Fruit fly (Drosophila melanogaster) whole organism, embryonic: ENCODE measurements around the gene Rpt5.
A peak's percentile ranks its signal among the peaks of the same experiment; 100 is the strongest.

ENCODE experiments used
- ATbp ChIP-seq: fragments of 200-800 bp; sonication (Bioruptor generic); optimal IDR thresholded peaks from 2 replicates; lab custom pipeline; 2017; ENCODE audit warnings: missing biosample characterization, mild to moderate bottlenecking, missing genetic modification characterization, missing genetic modification reagents
- Ada2b ChIP-seq: fragments of 200-800 bp; sonication (Bioruptor generic); IDR thresholded peaks from 2 replicates; pipeline ENCODE4 v1.3.6; 2022; ENCODE audit warnings: missing biosample characterization, missing genetic modification characterization
- Bdp1 ChIP-seq: fragments of 200-800 bp; sonication (Bioruptor generic); optimal IDR thresholded peaks from 3 replicates; lab custom pipeline; 2016; ENCODE audit warnings: missing biosample characterization, missing genetic modification characterization
- CG11695 ChIP-seq: fragments of 200-800 bp; sonication (Bioruptor generic); IDR thresholded peaks from 3 replicates; pipeline ENCODE4 v1.3.6; 2022; ENCODE audit warnings: missing biosample characterization, missing genetic modification characterization
- CG12104 ChIP-seq: fragments of 200-800 bp; sonication (Bioruptor generic); optimal IDR thresholded peaks from 3 replicates; lab custom pipeline; 2016; ENCODE audit warnings: missing biosample characterization, missing genetic modification characterization
- CG12659 ChIP-seq: fragments of 200-800 bp; sonication (Bioruptor generic); optimal IDR thresholded peaks from 3 replicates; lab custom pipeline; 2017; ENCODE audit warnings: mild to moderate bottlenecking, missing biosample characterization, missing genetic modification reagents, missing genetic modification characterization
- CG13624 ChIP-seq: fragments of 200-800 bp; sonication (Bioruptor generic); optimal IDR thresholded peaks from 2 replicates; lab custom pipeline; 2016; ENCODE audit warnings: missing biosample characterization, missing genetic modification characterization
- CG13775 ChIP-seq: fragments of 200-800 bp; sonication (Bioruptor generic); optimal IDR thresholded peaks from 3 replicates; lab custom pipeline; 2017; ENCODE audit warnings: missing biosample characterization, mild to moderate bottlenecking, missing genetic modification characterization
- CG15011 ChIP-seq: fragments of 200-800 bp; sonication (Bioruptor generic); optimal IDR thresholded peaks from 3 replicates; lab custom pipeline; 2018; ENCODE audit warnings: missing biosample characterization, mild to moderate bottlenecking, missing genetic modification characterization
- CG15696 ChIP-seq: fragments of 200-800 bp; sonication (Bioruptor generic); optimal IDR thresholded peaks from 2 replicates; lab custom pipeline; 2019; ENCODE audit warnings: missing biosample characterization, mild to moderate bottlenecking, missing genetic modification characterization, moderate library complexity
- CG16779 ChIP-seq: fragments of 200-800 bp; sonication (Bioruptor generic); IDR thresholded peaks from 2 replicates; pipeline ENCODE4 v1.3.6; 2022; ENCODE audit warnings: missing biosample characterization, missing genetic modification characterization
- CG17568 ChIP-seq: fragments of 200-800 bp; sonication (Bioruptor generic); optimal IDR thresholded peaks from 2 replicates; lab custom pipeline; 2018; ENCODE audit warnings: missing biosample characterization, mild to moderate bottlenecking, missing genetic modification characterization, moderate library complexity
- CG31388 ChIP-seq: fragments of 200-800 bp; sonication (Bioruptor generic); optimal IDR thresholded peaks from 2 replicates; lab custom pipeline; 2016; ENCODE audit warnings: missing biosample characterization, missing genetic modification characterization
- CG3838 ChIP-seq: fragments of 200-800 bp; sonication (Bioruptor generic); optimal IDR thresholded peaks from 3 replicates; lab custom pipeline; 2016; ENCODE audit warnings: missing biosample characterization, missing genetic modification characterization
- CG4328 ChIP-seq: fragments of 200-800 bp; sonication (Bioruptor generic); optimal IDR thresholded peaks from 3 replicates; lab custom pipeline; 2017; ENCODE audit warnings: missing biosample characterization, missing genetic modification reagents, missing genetic modification characterization
- CG6765 ChIP-seq: fragments of 200-800 bp; sonication (Bioruptor generic); optimal IDR thresholded peaks from 3 replicates; lab custom pipeline; 2017; ENCODE audit warnings: missing biosample characterization, mild to moderate bottlenecking, missing genetic modification characterization
- CG6813 ChIP-seq: fragments of 200-800 bp; sonication (Bioruptor generic); optimal IDR thresholded peaks from 2 replicates; lab custom pipeline; 2017; ENCODE audit warnings: missing biosample characterization, missing genetic modification characterization, mild to moderate bottlenecking, moderate library complexity, missing genetic modification reagents
- CG6854 ChIP-seq: fragments of 200-800 bp; sonication (Bioruptor generic); optimal IDR thresholded peaks from 3 replicates; lab custom pipeline; 2017; ENCODE audit warnings: missing biosample characterization, mild to moderate bottlenecking, missing genetic modification characterization
- CG7271 ChIP-seq: fragments of 200-800 bp; sonication (Bioruptor generic); optimal IDR thresholded peaks from 2 replicates; lab custom pipeline; 2018; ENCODE audit warnings: missing biosample characterization, mild to moderate bottlenecking, missing genetic modification characterization, moderate library complexity
- CG8290 ChIP-seq, 3 experiments: fragments of 200-800 bp; sonication (Bioruptor generic); optimal IDR thresholded peaks; 2 replicates each; lab custom pipeline; 2016 to 2019; ENCODE audit warnings: missing biosample characterization in 3 of 3, missing genetic modification characterization in 3 of 3, mild to moderate bottlenecking in 2 of 3, moderate library complexity in 1 of 3
- CG8944 ChIP-seq: fragments of 200-800 bp; sonication (Bioruptor generic); optimal IDR thresholded peaks from 3 replicates; lab custom pipeline; 2016; ENCODE audit warnings: missing biosample characterization, missing genetic modification characterization
- Camta ChIP-seq: fragments of 200-800 bp; sonication (Bioruptor generic); optimal IDR thresholded peaks from 2 replicates; lab custom pipeline; 2016; ENCODE audit warnings: missing biosample characterization, missing genetic modification characterization
- Dll ChIP-seq: fragments of 200-800 bp; sonication (Bioruptor generic); IDR thresholded peaks from 4 replicates; pipeline ENCODE4 v1.3.6; 2022; ENCODE audit warnings: missing biosample characterization, missing genetic modification characterization; ENCODE audit not compliant: partially characterized antibody
- Doc2 ChIP-seq: fragments of 200-800 bp; sonication (Bioruptor generic); IDR thresholded peaks from 2 replicates; pipeline ENCODE4 v1.3.6; 2022; ENCODE audit warnings: missing biosample characterization, missing genetic modification characterization
- Ets97D ChIP-seq: fragments of 200-800 bp; sonication (Bioruptor generic); optimal IDR thresholded peaks from 3 replicates; lab custom pipeline; 2016; ENCODE audit warnings: missing biosample characterization, missing genetic modification characterization
- HHEX ChIP-seq: fragments of 200-800 bp; sonication (Bioruptor generic); optimal IDR thresholded peaks from 3 replicates; lab custom pipeline; 2017; ENCODE audit warnings: missing biosample characterization, mild to moderate bottlenecking, missing genetic modification characterization, missing genetic modification reagents
- MESR4 ChIP-seq: fragments of 200-800 bp; sonication (Bioruptor generic); optimal IDR thresholded peaks from 2 replicates; lab custom pipeline; 2018; ENCODE audit warnings: missing biosample characterization, mild to moderate bottlenecking, missing genetic modification characterization, moderate library complexity
- MTF-1 ChIP-seq: fragments of 200-800 bp; sonication (Bioruptor generic); optimal IDR thresholded peaks from 2 replicates; lab custom pipeline; 2018; ENCODE audit warnings: missing biosample characterization, mild to moderate bottlenecking, missing genetic modification characterization, borderline replicate concordance
- Mes4 ChIP-seq: fragments of 200-800 bp; sonication (Bioruptor generic); optimal IDR thresholded peaks from 2 replicates; lab custom pipeline; 2016; ENCODE audit warnings: missing biosample characterization, missing genetic modification characterization
- NK7.1 ChIP-seq: fragments of 200-800 bp; sonication (Bioruptor generic); optimal IDR thresholded peaks from 3 replicates; lab custom pipeline; 2016; ENCODE audit warnings: missing biosample characterization, missing genetic modification characterization
- NfI ChIP-seq: fragments of 200-800 bp; sonication (Bioruptor generic); optimal IDR thresholded peaks from 3 replicates; lab custom pipeline; 2018; ENCODE audit warnings: missing biosample characterization, mild to moderate bottlenecking, missing genetic modification characterization, moderate library complexity
- Six4 ChIP-seq: fragments of 200-800 bp; sonication (Bioruptor generic); optimal IDR thresholded peaks from 2 replicates; lab custom pipeline; 2016; ENCODE audit warnings: missing biosample characterization, missing genetic modification characterization
- Sry-δ ChIP-seq: fragments of 200-800 bp; sonication (Bioruptor generic); optimal IDR thresholded peaks from 2 replicates; lab custom pipeline; 2016; ENCODE audit warnings: missing biosample characterization, missing genetic modification characterization
- Ssrp ChIP-seq: fragments of 200-800 bp; sonication (Bioruptor generic); optimal IDR thresholded peaks from 2 replicates; lab custom pipeline; 2018; ENCODE audit warnings: missing biosample characterization, mild to moderate bottlenecking, missing genetic modification characterization, moderate library complexity
- Xbp1 ChIP-seq: fragments of 200-800 bp; sonication (Bioruptor generic); optimal IDR thresholded peaks from 3 replicates; lab custom pipeline; 2016; ENCODE audit warnings: missing biosample characterization, mild to moderate bottlenecking, missing genetic modification characterization
- al ChIP-seq: fragments of 200-800 bp; sonication (Bioruptor generic); IDR thresholded peaks from 2 replicates; pipeline ENCODE4 v1.3.6; 2022; ENCODE audit warnings: missing biosample characterization, missing genetic modification characterization
- caup ChIP-seq: fragments of 200-800 bp; sonication (Bioruptor generic); optimal IDR thresholded peaks from 3 replicates; lab custom pipeline; 2017; ENCODE audit warnings: missing biosample characterization, mild to moderate bottlenecking, missing genetic modification characterization, moderate library complexity; ENCODE audit not compliant: severe bottlenecking
- dpn ChIP-seq, 2 experiments: fragments of 200-800 bp; sonication (Bioruptor generic); optimal IDR thresholded peaks; 3 replicates each; lab custom pipeline; 2016; ENCODE audit warnings: missing biosample characterization in 2 of 2, missing genetic modification characterization in 2 of 2
- fd64A ChIP-seq: fragments of 200-800 bp; sonication (Bioruptor generic); optimal IDR thresholded peaks from 3 replicates; lab custom pipeline; 2018; ENCODE audit warnings: missing biosample characterization, mild to moderate bottlenecking, missing genetic modification characterization
- gsb-n ChIP-seq: fragments of 200-800 bp; sonication (Bioruptor generic); optimal IDR thresholded peaks from 3 replicates; lab custom pipeline; 2018; ENCODE audit warnings: missing biosample characterization, mild to moderate bottlenecking, missing genetic modification characterization
- lov ChIP-seq, 2 experiments: fragments of 200-800 bp in 1 of 2; fragments of >200 bp in 1 of 2; sonication (Bioruptor generic) in 1 of 2; IDR thresholded peaks in 1 of 2; optimal IDR thresholded peaks in 1 of 2; 2 replicates in 1 of 2; 3 replicates in 1 of 2; pipeline versions ENCODE4 v1.3.6 to Lab custom; 2017 to 2022; ENCODE audit warnings: missing biosample characterization in 1 of 2, missing genetic modification characterization in 1 of 2
- mam ChIP-seq: fragments of 200-800 bp; sonication (Bioruptor generic); optimal IDR thresholded peaks from 3 replicates; lab custom pipeline; 2016; ENCODE audit warnings: missing biosample characterization, missing genetic modification characterization
- onecut ChIP-seq: fragments of 200-800 bp; sonication (Bioruptor generic); IDR thresholded peaks from 2 replicates; pipeline ENCODE4 v1.3.6; 2022; ENCODE audit warnings: missing biosample characterization, missing genetic modification characterization
- org-1 ChIP-seq: fragments of 200-800 bp; sonication (Bioruptor generic); optimal IDR thresholded peaks from 2 replicates; lab custom pipeline; 2017; ENCODE audit warnings: missing biosample characterization, missing genetic modification characterization
- run ChIP-seq: fragments of 200-800 bp; sonication (Bioruptor generic); optimal IDR thresholded peaks from 3 replicates; lab custom pipeline; 2018; ENCODE audit warnings: missing biosample characterization, mild to moderate bottlenecking, missing genetic modification characterization
- sd ChIP-seq: fragments of 200-800 bp; sonication (Bioruptor generic); optimal IDR thresholded peaks from 3 replicates; lab custom pipeline; 2018; ENCODE audit warnings: missing biosample characterization, mild to moderate bottlenecking, missing genetic modification characterization, moderate library complexity
- seq ChIP-seq: fragments of 200-800 bp; sonication (Bioruptor generic); IDR thresholded peaks from 2 replicates; pipeline ENCODE4 v1.3.6; 2022; ENCODE audit warnings: missing biosample characterization, missing genetic modification characterization
- tin ChIP-seq: fragments of 200-800 bp; sonication (Bioruptor generic); optimal IDR thresholded peaks from 3 replicates; lab custom pipeline; 2016; ENCODE audit warnings: missing biosample characterization, missing genetic modification characterization
- vfl ChIP-seq: fragments of 200-800 bp; sonication (Bioruptor generic); optimal IDR thresholded peaks from 2 replicates; lab custom pipeline; 2016; ENCODE audit warnings: missing biosample characterization, missing genetic modification characterization

Gene Rpt5

DNA sequence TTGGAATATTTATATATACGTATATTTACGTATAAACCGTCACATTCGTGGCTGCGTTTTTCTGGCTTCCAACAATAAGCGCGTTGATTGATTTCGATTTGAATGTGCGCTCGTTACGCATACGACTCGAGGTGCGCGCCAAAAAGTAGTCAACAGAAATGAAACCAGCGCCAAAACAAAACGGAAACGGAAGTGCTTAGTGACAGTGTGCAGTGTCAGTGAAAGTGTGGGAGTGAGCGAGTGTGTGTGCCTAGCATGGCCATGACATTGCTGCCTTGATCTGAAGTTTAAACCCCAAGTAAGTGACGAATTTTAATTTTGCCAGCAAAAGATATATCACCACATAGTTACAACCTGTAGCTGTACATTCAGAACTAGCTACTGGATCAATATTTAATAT, 51.0 kb downstream of the Rpt5 start, which contains the start of gene CG34355 (continued):
- TF ChIP-seq CG6813 (peak; percentile 75), Six4 (GFP tag; lab: Kevin White, UChicago) (peak; percentile 2), CG31388 (no peak), HHEX (GFP tag; lab: Kevin White, UChicago) (peak; percentile 46), CG8944 (GFP tag; lab: Kevin White, UChicago) (no peak), al (GFP tag; lab: Robert Waterston, UW) (no peak), Camta (peak; percentile 25), sd (tag; lab: Kevin White, UChicago) (no peak), org-1 (GFP tag; lab: Kevin White, UChicago) (peak; percentile 5), Dll (GFP tag; lab: Robert Waterston, UW) (no peak), MTF-1 (peak; percentile 36), CG13624 (GFP tag; lab: Kevin White, UChicago) (no peak), Sry-δ (GFP tag; lab: Kevin White, UChicago) (no peak), NK7.1 (no peak), Ets97D (GFP tag; lab: Kevin White, UChicago) (peak; percentile 96), CG17568 (GFP tag; lab: Kevin White, UChicago) (peak; percentile 84), CG16779 (GFP tag; lab: Robert Waterston, UW) (no peak), Xbp1 (GFP tag; lab: Kevin White, UChicago) (peak; percentile 32), seq (GFP tag; lab: Robert Waterston, UW) (peak; percentile 36; the same call in 1 of the 2 replicates), gsb-n (tag; lab: Kevin White, UChicago) (no peak), CG13775 (GFP tag; lab: Kevin White, UChicago) (peak; percentile 47), CG6854 (GFP tag; lab: Kevin White, UChicago) (peak; percentile 42), CG3838 (GFP tag; lab: Kevin White, UChicago) (no peak), Bdp1 (GFP tag; lab: Kevin White, UChicago) (peak; percentile 7), Doc2 (GFP tag; lab: Robert Waterston, UW) (no peak), Ada2b (no peak), NfI (GFP tag; lab: Kevin White, UChicago) (peak; percentile 78), CG15011 (GFP tag; lab: Kevin White, UChicago) (peak; percentile 62), MESR4 (GFP tag; lab: Kevin White, UChicago) (peak; percentile 3), CG12104 (GFP tag; lab: Kevin White, UChicago) (no peak), run (tag; lab: Kevin White, UChicago) (no peak), fd64A (GFP tag; lab: Kevin White, UChicago) (peak; percentile 81), mam (GFP tag; lab: Kevin White, UChicago) (no peak), lov (optimal IDR thresholded peaks at IDR 0.05; lab: Kevin White, UChicago) (no peak), lov (GFP tag; IDR thresholded peaks at IDR 0.05; lab: Robert Waterston, UW) (0 out of 3 replicates have a peak, but pooled peaks have one; percentile 14), CG12659 (GFP tag; lab: Kevin White, UChicago) (no peak), Mes4 (peak; percentile 58), vfl (GFP tag; lab: Kevin White, UChicago) (no peak), CG8290 (GFP tag; optimal IDR thresholded peaks at IDR 0.05; lab: Kevin White, UChicago) (no peak), CG8290 (tag; optimal IDR thresholded peaks at IDR 0.05; lab: Kevin White, UChicago) (peak in 1 of 2 experiments; percentile 45), ATbp (GFP tag; lab: Kevin White, UChicago) (peak; percentile 66), caup (GFP tag; lab: Kevin White, UChicago) (peak; percentile 76), dpn (GFP tag; optimal IDR thresholded peaks at IDR 0.05; lab: Kevin White, UChicago) (no peak), CG15696 (no peak), tin (GFP tag; lab: Kevin White, UChicago) (peak; percentile 27), CG6765 (GFP tag; lab: Kevin White, UChicago) (peak; percentile 33), Ssrp (tag; lab: Kevin White, UChicago) (peak; percentile 6), onecut (GFP tag; lab: Robert Waterston, UW) (peak; percentile 52; the same call in 1 of the 2 replicates), CG11695 (0 out of 3 replicates have a peak, but pooled peaks have one; percentile 14), CG4328 (GFP tag; lab: Kevin White, UChicago) (peak; percentile 7), CG7271 (peak; percentile 31)
